Fruit fly (Drosophila melanogaster) whole organism, embryonic: ENCODE measurements around the gene Pop5.

ENCODE experiments used
- CG3065 ChIP-seq: fragments of 200-800 bp; sonication (Bioruptor generic); optimal IDR thresholded peaks from 2 replicates; lab custom pipeline; 2016; ENCODE audit warnings: missing biosample characterization, missing genetic modification characterization
- GATAe ChIP-seq: fragments of 200-800 bp; sonication (Bioruptor generic); conservative IDR thresholded peaks from 2 replicates; pipeline ENCODE4 v1.3.6; 2022; ENCODE audit warnings: missing biosample characterization, missing genetic modification characterization
- Optix ChIP-seq: fragments of 200-800 bp; sonication (Bioruptor generic); IDR thresholded peaks from 3 replicates; pipeline ENCODE4 v1.3.6; 2022; ENCODE audit warnings: missing biosample characterization, missing genetic modification characterization
- chn ChIP-seq: fragments of 200-800 bp; sonication (Bioruptor generic); optimal IDR thresholded peaks from 2 replicates; lab custom pipeline; 2016; ENCODE audit warnings: missing biosample characterization, missing genetic modification characterization
- sisA ChIP-seq: fragments of 200-800 bp; sonication (Bioruptor generic); IDR thresholded peaks from 2 replicates; pipeline ENCODE4 v1.3.6; 2022; ENCODE audit warnings: missing biosample characterization, missing genetic modification characterization
- tin ChIP-seq: fragments of 200-800 bp; sonication (Bioruptor generic); optimal IDR thresholded peaks from 3 replicates; lab custom pipeline; 2016; ENCODE audit warnings: missing biosample characterization, missing genetic modification characterization

dm6 chr3L:17012017-17012719 is 32.7 kb downstream of the Pop5 start, which contains the start of gene CG3764:
- peak; percentile 67 for TF ChIP-seq chn (GFP tag; lab: Kevin White, UChicago)
- peak; percentile 51 for TF ChIP-seq tin (GFP tag; lab: Kevin White, UChicago)
- no peak for TF ChIP-seq GATAe (GFP tag; lab: Robert Waterston, UW)
- peak; percentile 34; the same call in 1 of the 2 replicates for TF ChIP-seq sisA (GFP tag; lab: Robert Waterston, UW)
- no peak for TF ChIP-seq Optix (GFP tag; lab: Robert Waterston, UW)
- TF ChIP-seq CG3065: peak; percentile 38
